Fruit fly (Drosophila melanogaster): ENCODE measurements around the gene CG11714.
A peak's percentile ranks its signal among the peaks of the same experiment; 100 is the strongest.

The CG11714 gene

DNA sequence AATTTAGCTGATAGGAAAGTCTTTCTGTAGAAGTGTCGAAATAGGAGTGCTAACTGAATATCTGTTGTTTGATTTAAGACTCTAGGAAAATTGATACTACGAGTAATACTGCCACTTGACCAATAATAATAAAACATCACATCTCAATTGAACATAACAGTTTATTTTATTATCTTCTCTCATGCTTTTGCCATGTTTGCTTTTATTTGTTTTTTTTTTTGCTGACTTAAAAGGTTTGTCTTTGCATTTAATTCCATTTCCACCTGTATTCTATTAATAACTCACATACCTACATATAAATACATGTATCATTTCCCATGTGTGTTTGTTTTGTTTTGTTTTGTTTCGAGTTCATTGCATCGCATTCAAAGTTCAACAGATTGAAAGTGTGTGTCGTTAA, at the start of gene CG11714, which contains the start of gene Fuca:
CG11714 (minus strand) TSS at position 101 of the 400 bp plus-strand sequence.
Fuca (minus strand) TSS at position 101 of the 400 bp plus-strand sequence.
- TF ChIP-seq CG8478 (optimal IDR thresholded peaks at IDR 0.05) (no peak), Dll (optimal IDR thresholded peaks at IDR 0.05) (no peak), usp (GFP tag; optimal IDR thresholded peaks at IDR 0.05) (no peak), pan (optimal IDR thresholded peaks at IDR 0.05) (no peak), EcR (GFP tag; optimal IDR thresholded peaks at IDR 0.05) (no peak), psq (optimal IDR thresholded peaks at IDR 0.05) (no peak)

DNA sequence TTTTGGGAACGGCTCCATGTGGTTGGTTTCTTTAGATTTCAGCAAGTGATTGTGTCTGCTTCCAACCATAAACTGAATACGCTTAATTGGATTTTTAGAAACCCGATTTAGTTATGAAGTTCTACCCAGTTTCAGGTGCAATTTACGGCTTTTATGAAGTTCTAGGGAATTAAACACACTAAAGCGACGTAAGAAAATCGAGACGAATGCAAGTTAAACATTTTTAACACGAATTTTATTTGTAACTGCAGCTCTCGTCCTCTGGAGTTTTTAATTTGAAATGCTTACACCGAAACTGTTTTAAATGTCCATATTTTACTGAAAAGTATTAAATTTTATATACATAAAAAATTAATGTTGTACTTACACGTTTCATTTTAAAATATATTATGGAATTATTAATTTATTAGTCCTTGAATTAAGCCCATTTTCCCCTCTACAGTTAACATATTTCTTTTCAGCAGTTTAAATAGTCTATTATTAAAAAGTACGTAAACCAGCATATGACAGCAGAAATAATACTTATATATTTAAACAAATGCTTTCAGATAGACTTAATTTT, 41.5 kb upstream of the CG11714 start, which contains the start of the genes CG46412 and CG33267:
CG46412 (minus strand) TSS at position 101 of the 562 bp plus-strand sequence.
CG33267 (plus strand) TSS at position 512 of the 562 bp plus-strand sequence.
- TF ChIP-seq usp (GFP tag; optimal IDR thresholded peaks at IDR 0.05) = no peak
- TF ChIP-seq psq (optimal IDR thresholded peaks at IDR 0.05) = no peak
- TF ChIP-seq CG8478 (optimal IDR thresholded peaks at IDR 0.05) = no peak
- TF ChIP-seq pan (optimal IDR thresholded peaks at IDR 0.05) = no peak
- no peak for TF ChIP-seq EcR (GFP tag; optimal IDR thresholded peaks at IDR 0.05)
- TF ChIP-seq Dll (optimal IDR thresholded peaks at IDR 0.05) = no peak

DNA sequence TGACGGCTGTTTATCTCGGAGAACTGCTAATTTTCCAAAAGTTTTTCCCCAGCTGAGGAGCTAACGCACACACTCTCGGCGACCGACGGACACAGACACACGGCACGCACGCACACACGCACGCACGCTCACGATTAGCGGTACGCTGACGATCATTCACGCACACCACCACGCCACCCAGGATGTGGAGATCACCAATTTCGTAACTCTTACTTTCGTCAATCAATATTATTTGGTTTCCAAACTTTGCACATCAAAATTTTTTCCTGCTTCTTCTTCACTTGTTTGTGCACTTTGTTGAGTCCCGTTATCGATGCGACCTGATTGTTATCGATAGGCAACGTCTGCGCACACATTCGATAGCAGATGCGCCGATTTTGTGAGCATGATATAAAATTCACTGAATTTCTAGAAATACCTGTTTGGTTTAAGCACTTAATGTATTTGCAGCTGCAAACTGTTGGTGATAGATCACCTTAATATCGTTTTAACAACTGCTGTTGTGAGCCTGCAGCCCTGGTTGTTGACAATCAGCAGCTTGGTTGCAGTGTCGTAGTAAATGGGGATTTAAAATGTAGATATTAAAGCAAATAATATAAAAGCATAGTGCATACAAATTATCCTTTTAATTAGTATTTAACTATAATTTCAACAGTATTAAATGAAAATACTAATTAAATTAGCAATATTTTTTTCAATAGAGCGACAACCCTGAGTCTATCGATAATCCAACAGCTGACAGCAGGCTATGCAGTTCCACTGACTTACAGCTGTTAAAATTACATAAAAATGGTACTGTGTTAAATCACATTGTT, 39.6 kb upstream of the CG11714 start, which contains the start of the genes CG7394 and Mob2:
CG7394 (plus strand) TSS at position 51 of the 815 bp plus-strand sequence.
Mob2 (minus strand) TSS at position 288 of the 815 bp plus-strand sequence.
- TF ChIP-seq CG8478 (optimal IDR thresholded peaks at IDR 0.05) (no peak), psq (optimal IDR thresholded peaks at IDR 0.05) (no peak), usp (GFP tag; optimal IDR thresholded peaks at IDR 0.05) (no peak), Dll (optimal IDR thresholded peaks at IDR 0.05) (no peak), pan (optimal IDR thresholded peaks at IDR 0.05) (no peak), EcR (GFP tag; optimal IDR thresholded peaks at IDR 0.05) (no peak)

DNA sequence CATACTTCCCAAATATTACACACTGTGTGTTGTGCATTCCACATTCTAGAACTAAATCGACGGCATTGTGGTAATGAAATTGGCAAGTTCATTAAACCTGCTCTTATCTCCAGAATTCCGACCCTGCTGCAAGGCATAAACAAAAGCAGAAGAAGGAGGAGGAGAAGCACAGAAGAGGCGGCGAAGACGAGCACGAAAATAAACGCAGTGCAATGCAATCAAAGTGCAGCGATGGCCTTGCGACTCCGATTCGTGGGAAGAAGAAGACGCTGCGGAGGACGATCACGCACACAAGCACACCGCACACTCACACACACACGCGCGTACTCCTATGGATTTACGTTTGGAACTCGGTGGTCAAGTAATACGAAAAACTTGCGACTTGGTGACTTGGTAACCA, 38.4 kb upstream of the CG11714 start:
- TF ChIP-seq EcR (GFP tag; optimal IDR thresholded peaks at IDR 0.05) = peak; percentile 58 to 74
- TF ChIP-seq pan (optimal IDR thresholded peaks at IDR 0.05) = no peak
- no peak for TF ChIP-seq CG8478 (optimal IDR thresholded peaks at IDR 0.05)
- TF ChIP-seq usp (GFP tag; optimal IDR thresholded peaks at IDR 0.05) = no peak
- no peak for TF ChIP-seq psq (optimal IDR thresholded peaks at IDR 0.05)

DNA sequence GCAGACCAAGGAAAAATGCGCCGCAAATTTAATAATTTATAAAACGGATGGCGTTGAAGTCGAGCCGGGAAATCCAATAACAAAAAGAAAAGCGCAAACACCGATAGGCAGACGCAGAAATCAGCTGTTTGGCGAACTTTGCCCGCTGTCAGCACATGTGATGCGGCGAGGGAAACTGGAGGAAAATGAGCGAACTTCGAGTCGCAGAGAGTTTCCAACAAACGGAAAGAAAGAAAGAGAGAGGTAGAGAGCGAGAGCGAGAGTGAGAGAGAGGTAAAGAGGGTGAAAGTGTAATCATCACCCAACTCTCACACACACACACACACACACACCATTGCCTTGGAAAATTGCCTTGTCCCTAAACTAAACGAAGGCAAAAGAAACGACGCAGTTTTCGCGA, 34.7 kb upstream of the CG11714 start:
- no peak for TF ChIP-seq Dll (optimal IDR thresholded peaks at IDR 0.05)
- TF ChIP-seq CG8478 (optimal IDR thresholded peaks at IDR 0.05) = no peak
- TF ChIP-seq EcR (GFP tag; optimal IDR thresholded peaks at IDR 0.05) = no peak
- no peak for TF ChIP-seq psq (optimal IDR thresholded peaks at IDR 0.05)
- TF ChIP-seq pan (optimal IDR thresholded peaks at IDR 0.05) = no peak
- TF ChIP-seq usp (GFP tag; optimal IDR thresholded peaks at IDR 0.05) = no peak

DNA sequence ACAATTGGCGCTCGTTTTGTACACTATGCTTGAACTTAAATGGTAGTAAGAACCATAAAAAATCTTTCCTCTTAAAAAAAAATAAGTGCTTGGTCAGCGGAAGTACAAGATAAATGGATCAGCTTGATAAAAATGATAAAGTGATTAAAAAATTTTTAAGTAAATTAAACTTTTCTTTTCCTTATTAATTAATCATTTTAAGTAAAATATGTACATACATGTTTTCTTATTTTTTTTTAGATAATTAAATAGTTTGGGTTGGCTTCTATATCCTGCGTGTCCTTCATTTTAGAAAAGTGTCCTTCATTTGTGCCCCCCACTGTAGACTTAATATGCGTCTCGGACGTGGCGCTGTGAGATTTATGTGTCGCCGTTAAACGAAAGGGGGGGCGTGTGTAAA, 34.1 kb upstream of the CG11714 start:
- TF ChIP-seq pan (optimal IDR thresholded peaks at IDR 0.05) (no peak), CG8478 (optimal IDR thresholded peaks at IDR 0.05) (no peak), psq (optimal IDR thresholded peaks at IDR 0.05) (no peak), usp (GFP tag; optimal IDR thresholded peaks at IDR 0.05) (no peak)

DNA sequence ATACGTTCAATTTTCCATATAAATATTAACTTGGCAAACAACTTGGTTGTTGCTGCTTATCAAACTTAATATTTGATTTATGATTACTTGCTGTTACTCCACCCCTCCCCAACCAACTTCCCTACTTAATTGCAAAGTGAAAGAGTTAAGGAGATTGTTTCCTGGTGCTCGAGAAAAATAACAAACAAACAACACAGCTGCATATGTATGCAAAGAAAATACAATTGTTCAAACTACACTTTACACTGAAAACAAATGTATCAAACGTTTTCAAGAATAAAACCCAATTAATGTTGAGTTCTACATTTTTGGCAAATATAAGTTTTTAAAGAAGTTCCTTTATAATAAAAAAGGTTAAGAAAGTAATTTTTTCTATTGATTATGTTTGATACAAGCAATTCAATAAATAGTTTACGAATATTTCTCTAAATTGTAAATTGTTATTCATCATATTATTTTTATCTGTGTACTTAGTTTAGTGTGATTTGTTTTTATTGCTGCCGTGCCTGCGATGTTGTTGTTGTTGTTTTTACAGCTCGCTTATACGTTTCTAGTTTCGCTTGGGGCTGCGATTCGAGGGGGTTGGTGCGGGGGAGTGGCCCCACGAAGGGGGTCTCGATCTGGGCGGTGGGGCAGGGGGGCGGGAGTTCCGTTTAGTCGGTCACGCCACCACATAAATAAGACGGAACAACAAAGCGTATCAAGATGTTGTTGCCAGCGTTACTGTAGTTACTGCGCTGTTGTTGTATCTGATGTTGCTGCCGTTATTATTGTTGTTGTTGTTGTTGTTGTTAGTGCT, 33.3 kb upstream of the CG11714 start:
- TF ChIP-seq CG8478 (optimal IDR thresholded peaks at IDR 0.05) (no peak), psq (optimal IDR thresholded peaks at IDR 0.05) (no peak), pan (optimal IDR thresholded peaks at IDR 0.05) (no peak), EcR (GFP tag; optimal IDR thresholded peaks at IDR 0.05) (no peak), usp (GFP tag; optimal IDR thresholded peaks at IDR 0.05) (no peak), Dll (optimal IDR thresholded peaks at IDR 0.05) (no peak)

DNA sequence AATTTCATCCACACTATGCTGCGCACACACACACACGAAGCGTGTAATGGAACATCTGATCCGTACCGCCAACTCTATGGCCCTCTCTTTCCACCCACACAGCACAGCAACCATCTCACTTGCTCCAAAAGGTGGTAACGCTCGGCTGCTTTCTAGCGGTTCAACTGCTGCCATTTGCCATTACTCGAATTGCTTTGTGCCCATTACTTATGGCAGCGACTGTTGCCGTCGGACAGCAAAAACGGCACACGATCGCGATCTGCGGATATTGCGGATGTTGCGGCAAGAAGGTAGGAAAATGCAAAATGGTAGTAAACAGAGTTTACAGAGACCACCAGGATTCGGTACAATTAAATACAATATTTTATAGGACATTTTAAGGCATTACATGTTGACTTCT, 32.3 kb upstream of the CG11714 start:
- TF ChIP-seq psq (optimal IDR thresholded peaks at IDR 0.05) (no peak), Dll (optimal IDR thresholded peaks at IDR 0.05) (no peak), usp (GFP tag; optimal IDR thresholded peaks at IDR 0.05) (no peak), EcR (GFP tag; optimal IDR thresholded peaks at IDR 0.05) (no peak), CG8478 (optimal IDR thresholded peaks at IDR 0.05) (no peak), pan (optimal IDR thresholded peaks at IDR 0.05) (no peak)

DNA sequence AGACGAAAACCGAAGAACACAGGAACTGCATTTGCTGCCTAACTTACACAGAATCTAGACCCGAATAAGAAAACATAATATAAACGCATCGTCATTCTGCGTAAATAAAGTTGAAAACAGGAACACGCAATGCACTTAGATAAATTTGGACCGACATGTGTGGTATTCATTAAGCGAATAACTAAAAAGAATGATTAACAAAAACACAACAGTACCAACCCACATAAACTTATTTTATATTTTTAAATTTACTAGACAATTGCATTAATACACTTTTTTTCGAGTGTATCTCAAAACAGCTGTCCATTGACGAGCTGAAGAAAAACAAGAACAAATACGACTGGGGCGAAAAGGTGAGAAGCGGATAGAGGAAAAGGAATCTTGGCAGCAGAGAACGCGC, 31.8 kb upstream of the CG11714 start:
- TF ChIP-seq CG8478 (optimal IDR thresholded peaks at IDR 0.05) (no peak), psq (optimal IDR thresholded peaks at IDR 0.05) (no peak), pan (optimal IDR thresholded peaks at IDR 0.05) (no peak), usp (GFP tag; optimal IDR thresholded peaks at IDR 0.05) (no peak), Dll (optimal IDR thresholded peaks at IDR 0.05) (no peak), EcR (GFP tag; optimal IDR thresholded peaks at IDR 0.05) (no peak)

DNA sequence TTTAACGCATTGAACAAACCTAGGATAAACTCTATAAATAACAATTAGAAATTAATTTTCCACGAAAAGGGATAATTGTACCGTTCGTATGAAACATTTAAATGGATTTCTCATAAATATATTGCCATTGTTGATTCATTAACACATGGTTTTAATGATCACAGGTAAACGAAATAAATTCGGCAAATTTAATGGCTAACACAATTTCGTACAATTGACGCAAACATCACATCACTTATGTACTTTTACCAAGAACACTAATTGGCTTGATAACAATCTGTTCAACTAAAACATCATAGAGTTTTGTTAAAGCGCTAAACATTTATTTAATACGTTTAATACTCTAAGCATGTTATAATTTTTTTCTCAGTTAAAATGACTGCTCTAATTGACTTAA, 31.2 kb upstream of the CG11714 start:
- TF ChIP-seq usp (GFP tag; optimal IDR thresholded peaks at IDR 0.05) (no peak), EcR (GFP tag; optimal IDR thresholded peaks at IDR 0.05) (no peak), psq (optimal IDR thresholded peaks at IDR 0.05) (no peak), Dll (optimal IDR thresholded peaks at IDR 0.05) (no peak), pan (optimal IDR thresholded peaks at IDR 0.05) (no peak), CG8478 (optimal IDR thresholded peaks at IDR 0.05) (no peak)

DNA sequence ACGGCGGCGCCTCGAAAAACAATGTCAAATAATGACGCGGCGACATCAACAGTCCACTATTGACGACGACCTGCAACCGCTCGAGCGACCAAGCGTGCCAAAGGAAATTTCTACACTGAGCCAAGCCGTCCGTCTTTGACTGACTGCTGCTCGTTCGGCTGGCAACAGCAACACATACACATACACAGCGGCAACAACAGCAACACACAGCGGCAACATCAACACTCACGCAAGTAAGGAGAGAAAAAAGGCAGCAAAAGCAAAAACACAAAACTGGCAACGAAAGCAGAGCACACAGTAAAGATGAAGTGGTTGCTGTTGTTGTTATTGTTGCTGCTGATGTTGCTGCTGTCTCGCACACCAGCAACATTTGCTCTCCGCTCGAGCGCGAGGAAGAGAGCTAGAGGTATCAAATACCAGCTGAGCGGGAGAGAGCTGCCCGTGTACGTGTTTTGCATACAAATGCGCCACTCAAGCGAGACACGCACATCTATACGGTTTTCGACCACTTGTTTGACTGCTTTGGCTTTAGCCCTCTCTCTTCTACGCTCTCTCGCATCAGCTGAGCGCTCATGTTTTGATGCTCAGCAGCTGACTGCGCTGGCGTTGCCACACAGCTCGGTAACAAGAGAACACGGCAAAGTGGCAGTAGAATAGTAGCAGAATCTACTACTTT, 30.6 kb upstream of the CG11714 start:
- TF ChIP-seq CG8478 (optimal IDR thresholded peaks at IDR 0.05) (peak; percentile 56), pan (optimal IDR thresholded peaks at IDR 0.05) (no peak), usp (GFP tag; optimal IDR thresholded peaks at IDR 0.05) (no peak), Dll (optimal IDR thresholded peaks at IDR 0.05) (peak; percentile 98)
